Worm (Caenorhabditis elegans) whole organism, L4 larva: ENCODE measurements around the gene nse-4.

Source experiments
- D1046.2 ChIP-seq: fragments of 200-800 bp; sonication (Bioruptor generic); IDR thresholded peaks from 2 replicates; pipeline ENCODE4 v1.3.6; 2022; ENCODE audit warnings: missing genetic modification characterization, missing compliant biosample characterization
- F44E2.7 ChIP-seq: fragments of 200-800 bp; sonication (Bioruptor generic); IDR thresholded peaks from 2 replicates; pipeline ENCODE4 v2.1.2; 2022; ENCODE audit warnings: missing genetic modification characterization, missing compliant biosample characterization
- F49E8.2 ChIP-seq: sonication (generic microtip); optimal IDR thresholded peaks from 2 replicates; lab custom pipeline; 2016; ENCODE audit warnings: missing compliant biosample characterization, mild to moderate bottlenecking, missing genetic modification characterization, borderline replicate concordance
- T20F7.1 ChIP-seq: fragments of 200-800 bp; sonication (Bioruptor generic); optimal IDR thresholded peaks from 2 replicates; lab custom pipeline; 2018; ENCODE audit warnings: mild to moderate bottlenecking, missing genetic modification characterization, missing compliant biosample characterization
- Y48G9A.11 ChIP-seq: fragments of 200-800 bp; sonication (Bioruptor generic); IDR thresholded peaks from 2 replicates; pipeline ENCODE4 v1.3.6; 2022; ENCODE audit warnings: missing genetic modification reagents, missing genetic modification characterization, missing compliant biosample characterization
- Y5F2A.4 ChIP-seq: fragments of 200-800 bp; sonication (Bioruptor generic); optimal IDR thresholded peaks from 2 replicates; lab custom pipeline; 2018; ENCODE audit warnings: mild to moderate bottlenecking, missing genetic modification characterization, missing compliant biosample characterization
- arid-1 ChIP-seq: fragments of 200-800 bp; sonication (Bioruptor generic); conservative IDR thresholded peaks from 2 replicates; pipeline ENCODE4 v1.3.6; 2022; ENCODE audit warnings: missing genetic modification reagents, missing genetic modification characterization, missing compliant biosample characterization
- ceh-28 ChIP-seq: fragments of 150-350 bp; optimal IDR thresholded peaks from 2 replicates; lab custom pipeline; 2014; ENCODE audit warnings: missing biosample characterization, missing genetic modification reagents, missing genetic modification characterization
- cey-2 ChIP-seq: sonication (generic microtip); optimal IDR thresholded peaks from 3 replicates; lab custom pipeline; 2017; ENCODE audit warnings: missing genetic modification characterization, mild to moderate bottlenecking, missing compliant biosample characterization, antibody characterized with exemption, borderline replicate concordance; ENCODE audit not compliant: insufficient read depth
- ctbp-1 ChIP-seq: fragments of 200-800 bp; sonication (Bioruptor generic); IDR thresholded peaks from 2 replicates; pipeline ENCODE4 v1.3.6; 2022; ENCODE audit warnings: missing genetic modification reagents, missing genetic modification characterization, missing compliant biosample characterization
- daf-12 ChIP-seq: fragments of 150-350 bp; optimal IDR thresholded peaks from 2 replicates; lab custom pipeline; 2014; ENCODE audit warnings: missing biosample characterization, missing genetic modification reagents, missing genetic modification characterization
- daf-16 ChIP-seq, 3 experiments: sonication (generic microtip); optimal IDR thresholded peaks; 2 replicates each; lab custom pipeline; 2016 to 2017; ENCODE audit warnings: missing genetic modification characterization in 3 of 3, missing genetic modification reagents in 3 of 3, mild to moderate bottlenecking in 2 of 3, missing compliant biosample characterization in 2 of 3, missing biosample characterization in 1 of 3, moderate library complexity in 1 of 3
- daf-19 ChIP-seq: fragments of 200-800 bp; sonication (Bioruptor generic); conservative IDR thresholded peaks from 2 replicates; pipeline ENCODE4 v1.3.6; 2022; ENCODE audit warnings: missing genetic modification characterization, missing compliant biosample characterization
- daf-8 ChIP-seq: fragments of 200-800 bp; sonication (Bioruptor generic); IDR thresholded peaks from 2 replicates; pipeline ENCODE4 v1.3.6; 2022; ENCODE audit warnings: missing genetic modification characterization, missing compliant biosample characterization
- dve-1 ChIP-seq: sonication (generic microtip); optimal IDR thresholded peaks from 2 replicates; lab custom pipeline; 2017; ENCODE audit warnings: antibody characterized with exemption, mild to moderate bottlenecking, missing genetic modification characterization, missing compliant biosample characterization; ENCODE audit not compliant: insufficient read depth
- egl-27 ChIP-seq: sonication (generic microtip); optimal IDR thresholded peaks from 3 replicates; lab custom pipeline; 2017; ENCODE audit warnings: missing biosample characterization, missing genetic modification reagents, missing genetic modification characterization
- fkh-10 ChIP-seq: fragments of 150-350 bp; optimal IDR thresholded peaks from 2 replicates; lab custom pipeline; 2014; ENCODE audit warnings: missing biosample characterization, missing genetic modification reagents, missing genetic modification characterization
- fos-1 ChIP-seq: fragments of 150-350 bp; optimal IDR thresholded peaks from 2 replicates; lab custom pipeline; 2014; ENCODE audit warnings: missing biosample characterization, missing genetic modification characterization
- lin-13 ChIP-seq: fragments of 150-350 bp; optimal IDR thresholded peaks from 2 replicates; lab custom pipeline; 2014; ENCODE audit warnings: missing biosample characterization, missing genetic modification reagents, missing genetic modification characterization
- lin-15B ChIP-seq: fragments of 150-350 bp; sonication (generic microtip); optimal IDR thresholded peaks from 3 replicates; lab custom pipeline; 2014; ENCODE audit warnings: missing biosample characterization, missing genetic modification characterization
- lin-38 ChIP-seq: fragments of 200-800 bp; sonication (Bioruptor generic); IDR thresholded peaks from 2 replicates; pipeline ENCODE4 v1.3.6; 2022; ENCODE audit warnings: missing genetic modification reagents, missing genetic modification characterization, missing compliant biosample characterization
- lsy-2 ChIP-seq, 2 experiments: fragments of 150-350 bp in 1 of 2; sonication (generic microtip) in 1 of 2; optimal IDR thresholded peaks; 2 replicates each; lab custom pipeline; 2014 to 2017; ENCODE audit warnings: missing biosample characterization in 2 of 2, missing genetic modification characterization in 2 of 2
- madf-9 ChIP-seq: fragments of 200-800 bp; sonication (Bioruptor generic); conservative IDR thresholded peaks from 2 replicates; pipeline ENCODE4 v1.3.6; 2022; ENCODE audit warnings: missing genetic modification reagents, missing genetic modification characterization, missing compliant biosample characterization
- mdt-29 ChIP-seq: fragments of 200-800 bp; sonication (Bioruptor generic); IDR thresholded peaks from 2 replicates; pipeline ENCODE4 v1.3.6; 2022; ENCODE audit warnings: missing genetic modification reagents, missing genetic modification characterization, missing compliant biosample characterization
- mep-1 ChIP-seq: fragments of 150-350 bp; sonication (generic microtip); optimal IDR thresholded peaks from 3 replicates; lab custom pipeline; 2014; ENCODE audit warnings: missing biosample characterization, missing genetic modification characterization
- mes-2 ChIP-seq: sonication (generic microtip); optimal IDR thresholded peaks from 2 replicates; lab custom pipeline; 2016; ENCODE audit warnings: missing genotype, mild to moderate bottlenecking, missing genetic modification characterization, missing compliant biosample characterization; ENCODE audit not compliant: poor library complexity, severe bottlenecking
- mxl-2 ChIP-seq: fragments of 200-800 bp; sonication (Bioruptor generic); conservative IDR thresholded peaks from 2 replicates; pipeline ENCODE4 v1.3.6; 2022; ENCODE audit warnings: missing genetic modification reagents, missing genetic modification characterization, missing compliant biosample characterization
- mxl-3 ChIP-seq: fragments of 200-800 bp; sonication (Bioruptor generic); optimal IDR thresholded peaks from 2 replicates; lab custom pipeline; 2018; ENCODE audit warnings: mild to moderate bottlenecking, missing genetic modification characterization, missing compliant biosample characterization
- nhr-111 ChIP-seq: fragments of 200-800 bp; sonication (Bioruptor generic); optimal IDR thresholded peaks from 2 replicates; lab custom pipeline; 2018; ENCODE audit warnings: mild to moderate bottlenecking, missing genetic modification characterization, missing compliant biosample characterization
- nhr-237 ChIP-seq: sonication (generic microtip); optimal IDR thresholded peaks from 2 replicates; lab custom pipeline; 2017; ENCODE audit warnings: missing biosample characterization, missing genetic modification characterization
- nhr-41 ChIP-seq: fragments of 200-800 bp; sonication (Bioruptor generic); IDR thresholded peaks from 2 replicates; pipeline ENCODE4 v1.3.6; 2022; ENCODE audit warnings: missing genetic modification reagents, missing genetic modification characterization, missing compliant biosample characterization
- set-16 ChIP-seq: fragments of 200-800 bp; sonication (Bioruptor generic); IDR thresholded peaks from 2 replicates; pipeline ENCODE4 v1.3.6; 2022; ENCODE audit warnings: missing genetic modification reagents, missing genetic modification characterization, missing compliant biosample characterization
- spr-3 ChIP-seq: fragments of 200-800 bp; sonication (Bioruptor generic); optimal IDR thresholded peaks from 2 replicates; lab custom pipeline; 2018; ENCODE audit warnings: mild to moderate bottlenecking, missing genetic modification characterization, missing compliant biosample characterization
- vab-7 ChIP-seq: fragments of 200-800 bp; sonication (Bioruptor generic); IDR thresholded peaks from 2 replicates; pipeline ENCODE4 v1.3.6; 2022; ENCODE audit warnings: missing genetic modification reagents, missing genetic modification characterization, missing compliant biosample characterization
- zag-1 ChIP-seq: fragments of 150-350 bp; optimal IDR thresholded peaks from 2 replicates; lab custom pipeline; 2014; ENCODE audit warnings: missing biosample characterization, missing genetic modification characterization
- zip-11 ChIP-seq: fragments of 200-800 bp; sonication (Bioruptor generic); IDR thresholded peaks from 2 replicates; pipeline ENCODE4 v1.3.6; 2022; ENCODE audit warnings: missing genetic modification characterization, missing compliant biosample characterization

The nse-4 gene

ce11 chrIV:11474067-11474466, 6.6 kb upstream of the nse-4 start (continued):
- TF ChIP-seq ceh-28 (tag; lab: Kevin White, UChicago) (no peak), fkh-10 (no peak), nhr-237 (tag; lab: Kevin White, UChicago) (no peak), daf-8 (0 out of 2 replicates have a peak, but pooled peaks have one; percentile 87), arid-1 (GFP tag; lab: Robert Waterston, UW) (peak; percentile 96), dve-1 (tag; lab: Kevin White, UChicago) (peak; percentile 75), spr-3 (GFP tag; lab: Kevin White, UChicago) (peak; percentile 85), F49E8.2 (tag; lab: Kevin White, UChicago) (peak; percentile 76), Y5F2A.4 (GFP tag; lab: Kevin White, UChicago) (peak; percentile 89), set-16 (peak; percentile 74), daf-19 (GFP tag; lab: Robert Waterston, UW) (peak; percentile 92), cey-2 (no peak), D1046.2 (GFP tag; lab: Robert Waterston, UW) (peak; percentile 93), F44E2.7 (GFP tag; lab: Robert Waterston, UW) (peak; percentile 97), lin-15B (tag; lab: Kevin White, UChicago) (no peak), mdt-29 (GFP tag; lab: Robert Waterston, UW) (peak; percentile 87), mxl-3 (GFP tag; lab: Kevin White, UChicago) (peak; percentile 88), mes-2 (tag; lab: Kevin White, UChicago) (peak; percentile 92), nhr-111 (peak; percentile 95), mxl-2 (peak; percentile 91), zip-11 (GFP tag; lab: Robert Waterston, UW) (peak; percentile 90), vab-7 (GFP tag; lab: Robert Waterston, UW) (peak; percentile 96), madf-9 (GFP tag; lab: Robert Waterston, UW) (peak; percentile 91; the same call in 1 of the 2 replicates), nhr-41 (GFP tag; lab: Robert Waterston, UW) (peak; percentile 87), Y48G9A.11 (GFP tag; lab: Robert Waterston, UW) (peak; percentile 88), egl-27 (tag; lab: Kevin White, UChicago) (no peak)

ce11 chrIV:11475080-11475479, 5.6 kb upstream of the nse-4 start:
- TF ChIP-seq ceh-28 (tag; lab: Kevin White, UChicago) (no peak), dve-1 (tag; lab: Kevin White, UChicago) (no peak), set-16 (peak; percentile 79), T20F7.1 (no peak), nhr-237 (tag; lab: Kevin White, UChicago) (no peak)

- TF ChIP-seq lsy-2 (tag; optimal IDR thresholded peaks at IDR 0.05; lab: Kevin White, UChicago) (peak in 1 of 2 experiments; percentile 33), mxl-2 (no peak), T20F7.1 (peak; percentile 69), ctbp-1 (0 out of 2 replicates have a peak, but pooled peaks have one; percentile 49), zag-1 (tag; lab: Kevin White, UChicago) (no peak), F49E8.2 (tag; lab: Kevin White, UChicago) (peak; percentile 65), lin-13 (peak; percentile 61), dve-1 (tag; lab: Kevin White, UChicago) (peak; percentile 18), mep-1 (tag; lab: Kevin White, UChicago) (peak; percentile 12), arid-1 (GFP tag; lab: Robert Waterston, UW) (peak; percentile 65; the same call in 1 of the 2 replicates), fos-1 (tag; lab: Kevin White, UChicago) (no peak), daf-16 (GFP tag; optimal IDR thresholded peaks at IDR 0.05; lab: Kevin White, UChicago) (no peak), daf-16 (tag; optimal IDR thresholded peaks at IDR 0.05; lab: Kevin White, UChicago) (peak; percentile 34), daf-12 (tag; lab: Kevin White, UChicago) (no peak), lin-38 (GFP tag; lab: Robert Waterston, UW) (peak; percentile 46)
Measured at ce11 chrIV:11479095-11479494, 1.6 kb upstream of the nse-4 start, which contains the start of gene catp-8. catp-8 (minus strand) TSS chrIV:11479251.
